Fruit fly (Drosophila melanogaster) whole organism: ENCODE results near the gene Arts.

Experiments
- CG8478 ChIP-seq: fragments of >200 bp; optimal IDR thresholded peaks from 2 replicates; lab custom pipeline; 2018; ENCODE audit warnings: inconsistent platforms
- Dll ChIP-seq: fragments of >200 bp; optimal IDR thresholded peaks from 2 replicates; lab custom pipeline; 2017
- EcR ChIP-seq, 2 experiments: fragments of >200 bp; optimal IDR thresholded peaks; 2 replicates each; lab custom pipeline; 2017; ENCODE audit warnings: missing biosample characterization in 2 of 2, missing genetic modification characterization in 2 of 2, missing genetic modification reagents in 2 of 2
- pan ChIP-seq: fragments of >200 bp; optimal IDR thresholded peaks from 2 replicates; lab custom pipeline; 2017
- psq ChIP-seq: fragments of >200 bp; optimal IDR thresholded peaks from 2 replicates; lab custom pipeline; 2017

DNA sequence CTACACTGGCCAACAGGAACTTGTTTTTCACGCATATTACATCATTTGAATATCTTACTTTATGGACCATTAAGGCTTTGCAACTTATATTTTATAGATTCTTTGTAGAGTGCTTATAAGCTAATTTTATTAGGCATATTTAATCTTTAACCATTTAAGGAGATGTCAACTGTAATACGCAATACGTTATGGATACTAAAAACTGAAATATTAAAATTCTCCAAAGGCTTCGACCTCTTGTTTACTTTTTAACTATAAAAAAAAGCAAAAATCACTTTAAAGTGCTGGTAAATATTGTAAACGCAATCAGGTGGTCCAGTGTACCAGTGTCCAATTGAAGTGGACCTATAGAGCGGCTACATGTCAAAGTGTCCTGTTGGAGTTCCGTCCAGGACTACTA is 54.4 kb downstream of the Arts start:
- TF ChIP-seq EcR (GFP tag; optimal IDR thresholded peaks at IDR 0.05; lab: Kevin White, UChicago) (no peak), Dll (lab: Kevin White, UChicago) (no peak), CG8478 (lab: Kevin White, UChicago) (no peak), psq (no peak), pan (no peak)
